Fruit fly (Drosophila melanogaster) Kc167 (cell line): ENCODE data around the gene sbr.

ENCODE experiments used
- Sin3A ChIP-seq: fragments of >200 bp; optimal IDR thresholded peaks from 2 replicates; lab custom pipeline; 2018; ENCODE audit warnings: missing external identifiers
- h ChIP-seq: fragments of >200 bp; optimal IDR thresholded peaks from 3 replicates; lab custom pipeline; 2018; ENCODE audit warnings: missing external identifiers
- psq ChIP-seq: fragments of >200 bp; optimal IDR thresholded peaks from 2 replicates; lab custom pipeline; 2017; ENCODE audit warnings: missing external identifiers
- ttk ChIP-seq: sonication (Bioruptor generic); optimal IDR thresholded peaks from 2 replicates; lab custom pipeline; 2017; ENCODE audit warnings: missing external identifiers

DNA sequence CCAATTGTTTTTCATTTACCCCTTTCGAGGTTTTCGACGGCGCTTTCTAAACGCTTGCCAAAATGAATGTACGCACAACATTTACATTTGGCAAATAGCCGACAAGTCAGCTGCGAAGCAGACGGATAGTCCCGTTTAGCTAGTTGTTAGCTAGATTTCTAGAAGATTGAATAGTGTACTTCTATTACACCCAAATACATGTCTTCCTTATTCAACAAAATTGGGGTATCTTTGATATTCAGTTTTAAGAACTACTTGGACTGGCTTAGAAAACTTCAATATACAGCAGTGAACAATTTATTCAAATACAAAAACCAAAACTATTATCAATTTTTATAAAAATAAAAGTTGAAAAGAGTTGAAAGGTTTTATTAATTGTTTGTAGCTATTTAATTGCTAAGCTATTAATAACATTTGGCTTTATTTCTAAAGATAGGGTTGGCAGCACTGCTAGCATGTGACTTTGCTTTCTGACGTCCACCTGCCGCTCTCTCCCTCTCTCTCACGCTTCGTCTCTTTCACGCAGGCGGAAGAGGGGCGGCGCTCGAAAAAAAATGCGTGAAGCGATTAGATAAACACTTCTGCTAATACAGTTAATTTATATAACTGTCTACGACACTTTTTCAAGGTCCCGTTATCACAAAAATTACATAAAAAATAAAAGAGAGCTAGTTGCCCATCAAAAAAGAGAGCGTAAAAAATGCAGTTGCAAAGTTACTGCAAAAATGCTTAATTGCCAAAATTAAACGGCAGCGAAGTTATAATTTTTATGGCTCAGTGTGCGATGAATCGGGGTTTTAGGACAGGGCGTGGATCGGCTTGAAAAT, 61.9 kb downstream of the sbr start:
- TF ChIP-seq psq (lab: Kevin White, UChicago): no peak
- TF ChIP-seq h (lab: Kevin White, UChicago): no peak
- no peak for TF ChIP-seq ttk (lab: Kevin White, UChicago)
- TF ChIP-seq Sin3A (lab: Kevin White, UChicago): no peak
